Fruit fly (Drosophila melanogaster) whole organism, embryonic: ENCODE data around the gene CG31230.

Source experiments
- Atf3 ChIP-seq: fragments of 200-800 bp; sonication (Bioruptor generic); optimal IDR thresholded peaks from 3 replicates; lab custom pipeline; 2016; ENCODE audit warnings: missing biosample characterization, missing genetic modification characterization
- Atf6 ChIP-seq: fragments of 200-800 bp; sonication (Bioruptor generic); IDR thresholded peaks from 2 replicates; pipeline ENCODE4 v1.3.6; 2022; ENCODE audit warnings: missing biosample characterization, missing genetic modification characterization
- Awh ChIP-seq: fragments of 200-800 bp; sonication (Bioruptor generic); IDR thresholded peaks from 2 replicates; pipeline ENCODE4, ENCODE4 v1.3.6; 2022; ENCODE audit warnings: missing biosample characterization, missing genetic modification characterization
- CG11398 ChIP-seq: fragments of 200-800 bp; sonication (Bioruptor generic); optimal IDR thresholded peaks from 2 replicates; lab custom pipeline; 2016; ENCODE audit warnings: missing biosample characterization, missing genetic modification characterization
- CG11456 ChIP-seq: fragments of 200-800 bp; sonication (Bioruptor generic); IDR thresholded peaks from 3 replicates; pipeline ENCODE4 v1.3.6; 2022; ENCODE audit warnings: missing biosample characterization, missing genetic modification characterization
- CG12299 ChIP-seq: fragments of 200-800 bp; sonication (Bioruptor generic); optimal IDR thresholded peaks from 2 replicates; lab custom pipeline; 2018; ENCODE audit warnings: missing biosample characterization, mild to moderate bottlenecking, missing genetic modification characterization
- CG13775 ChIP-seq: fragments of 200-800 bp; sonication (Bioruptor generic); optimal IDR thresholded peaks from 3 replicates; lab custom pipeline; 2017; ENCODE audit warnings: missing biosample characterization, mild to moderate bottlenecking, missing genetic modification characterization
- CG16863 ChIP-seq: fragments of 200-800 bp; sonication (Bioruptor generic); optimal IDR thresholded peaks from 3 replicates; lab custom pipeline; 2016; ENCODE audit warnings: missing biosample characterization, missing genetic modification characterization
- CG17829 ChIP-seq: fragments of 200-800 bp; optimal IDR thresholded peaks from 2 replicates; lab custom pipeline; 2019; ENCODE audit warnings: missing biosample characterization, mild to moderate bottlenecking, missing genetic modification characterization, moderate library complexity
- CG18599 ChIP-seq: fragments of 200-800 bp; sonication (Bioruptor generic); optimal IDR thresholded peaks from 3 replicates; lab custom pipeline; 2017; ENCODE audit warnings: missing biosample characterization, missing genetic modification characterization, mild to moderate bottlenecking, moderate library complexity, missing genetic modification reagents
- CG30020 ChIP-seq: fragments of 200-800 bp; optimal IDR thresholded peaks from 2 replicates; lab custom pipeline; 2019; ENCODE audit warnings: missing biosample characterization, mild to moderate bottlenecking, missing genetic modification characterization, moderate library complexity
- CG30403 ChIP-seq: fragments of 200-800 bp; sonication (Bioruptor generic); optimal IDR thresholded peaks from 3 replicates; lab custom pipeline; 2016; ENCODE audit warnings: missing biosample characterization, missing genetic modification characterization
- CG31365 ChIP-seq: fragments of 200-800 bp; sonication (Bioruptor generic); optimal IDR thresholded peaks from 2 replicates; lab custom pipeline; 2018; ENCODE audit warnings: missing biosample characterization, mild to moderate bottlenecking, missing genetic modification characterization
- CG3281 ChIP-seq: fragments of 200-800 bp; sonication (Bioruptor generic); optimal IDR thresholded peaks from 3 replicates; lab custom pipeline; 2017; ENCODE audit warnings: missing biosample characterization, mild to moderate bottlenecking, missing genetic modification characterization
- CG33213 ChIP-seq: fragments of 200-800 bp; sonication (Bioruptor generic); optimal IDR thresholded peaks from 3 replicates; lab custom pipeline; 2016; ENCODE audit warnings: missing biosample characterization, missing genetic modification characterization
- CG3726 ChIP-seq: fragments of 200-800 bp; sonication (Bioruptor generic); IDR thresholded peaks from 3 replicates; pipeline ENCODE4, ENCODE4 v1.3.6; 2022; ENCODE audit warnings: missing biosample characterization, missing genetic modification characterization
- CG4854 ChIP-seq: fragments of 200-800 bp; sonication (Bioruptor generic); optimal IDR thresholded peaks from 2 replicates; lab custom pipeline; 2016; ENCODE audit warnings: missing biosample characterization, missing genetic modification characterization, inconsistent platforms
- CG6254 ChIP-seq: fragments of 200-800 bp; sonication (Bioruptor generic); optimal IDR thresholded peaks from 3 replicates; lab custom pipeline; 2017; ENCODE audit warnings: mild to moderate bottlenecking, missing biosample characterization, missing genetic modification reagents, missing genetic modification characterization
- CG6683 ChIP-seq: fragments of 200-800 bp; sonication (Bioruptor generic); optimal IDR thresholded peaks from 2 replicates; lab custom pipeline; 2017; ENCODE audit warnings: missing biosample characterization, mild to moderate bottlenecking, missing genetic modification characterization, missing genetic modification reagents
- CG6854 ChIP-seq: fragments of 200-800 bp; sonication (Bioruptor generic); optimal IDR thresholded peaks from 3 replicates; lab custom pipeline; 2017; ENCODE audit warnings: missing biosample characterization, mild to moderate bottlenecking, missing genetic modification characterization
- CG7839 ChIP-seq: fragments of 200-800 bp; sonication (Bioruptor generic); optimal IDR thresholded peaks from 3 replicates; lab custom pipeline; 2018; ENCODE audit warnings: missing biosample characterization, mild to moderate bottlenecking, missing genetic modification characterization, moderate library complexity
- D19A ChIP-seq: fragments of 200-800 bp; optimal IDR thresholded peaks from 3 replicates; lab custom pipeline; 2019; ENCODE audit warnings: missing biosample characterization, mild to moderate bottlenecking, missing genetic modification characterization, moderate library complexity
- E2f1 ChIP-seq: fragments of 200-800 bp; sonication (Bioruptor generic); IDR thresholded peaks from 2 replicates; pipeline ENCODE4 v1.3.6; 2022; ENCODE audit warnings: missing biosample characterization, missing genetic modification characterization
- Ets65A ChIP-seq: fragments of 200-800 bp; sonication (Bioruptor generic); peaks from one replicate; lab custom pipeline; 2016; ENCODE audit warnings: missing biosample characterization, missing genetic modification characterization
- Fer3 ChIP-seq: fragments of 200-800 bp; sonication (Bioruptor generic); optimal IDR thresholded peaks from 2 replicates; lab custom pipeline; 2018; ENCODE audit warnings: missing biosample characterization, mild to moderate bottlenecking, missing genetic modification characterization, moderate library complexity
- Hmx ChIP-seq: fragments of 200-800 bp; sonication (Bioruptor generic); optimal IDR thresholded peaks from 2 replicates; lab custom pipeline; 2016; ENCODE audit warnings: missing biosample characterization, missing genetic modification characterization
- Hr3 ChIP-seq: fragments of 200-800 bp; sonication (Bioruptor generic); optimal IDR thresholded peaks from 3 replicates; lab custom pipeline; 2016; ENCODE audit warnings: missing biosample characterization, missing genetic modification characterization
- Kr ChIP-seq: fragments of 200-800 bp; sonication (Bioruptor generic); optimal IDR thresholded peaks from 2 replicates; lab custom pipeline; 2017; ENCODE audit warnings: missing biosample characterization, mild to moderate bottlenecking, missing genetic modification characterization
- Neu2 ChIP-seq: fragments of 200-800 bp; sonication (Bioruptor generic); optimal IDR thresholded peaks from 3 replicates; lab custom pipeline; 2016; ENCODE audit warnings: missing biosample characterization, missing genetic modification characterization, borderline replicate concordance
- Oli ChIP-seq: fragments of 200-800 bp; sonication (Bioruptor generic); optimal IDR thresholded peaks from 2 replicates; lab custom pipeline; 2018; ENCODE audit warnings: missing biosample characterization, mild to moderate bottlenecking, missing genetic modification characterization, moderate library complexity
- Scr ChIP-seq: fragments of 200-800 bp; sonication (Bioruptor generic); IDR thresholded peaks from 2 replicates; pipeline ENCODE4 v1.3.6; 2022; ENCODE audit warnings: missing biosample characterization, missing genetic modification characterization; ENCODE audit not compliant: partially characterized antibody
- Sry-β ChIP-seq: fragments of 200-800 bp; sonication (Bioruptor generic); optimal IDR thresholded peaks from 2 replicates; lab custom pipeline; 2018; ENCODE audit warnings: missing biosample characterization, mild to moderate bottlenecking, missing genetic modification characterization, moderate library complexity
- TFAM ChIP-seq: fragments of 200-800 bp; sonication (Bioruptor generic); optimal IDR thresholded peaks from 2 replicates; lab custom pipeline; 2017; ENCODE audit warnings: missing biosample characterization, missing genetic modification characterization, inconsistent platforms
- al ChIP-seq: fragments of 200-800 bp; sonication (Bioruptor generic); IDR thresholded peaks from 2 replicates; pipeline ENCODE4 v1.3.6; 2022; ENCODE audit warnings: missing biosample characterization, missing genetic modification characterization
- cas ChIP-seq: fragments of 200-800 bp; sonication (Bioruptor generic); IDR thresholded peaks from 2 replicates; pipeline ENCODE4 v1.3.6; 2022; ENCODE audit warnings: missing biosample characterization, missing genetic modification characterization
- cg ChIP-seq: fragments of 200-800 bp; sonication (Bioruptor generic); optimal IDR thresholded peaks from 3 replicates; lab custom pipeline; 2019; ENCODE audit warnings: missing biosample characterization, mild to moderate bottlenecking, missing genetic modification characterization, moderate library complexity
- cwo ChIP-seq: fragments of 200-800 bp; sonication (Bioruptor generic); optimal IDR thresholded peaks from 3 replicates; lab custom pipeline; 2017; ENCODE audit warnings: missing biosample characterization, missing genetic modification characterization, mild to moderate bottlenecking, moderate library complexity, missing genetic modification reagents
- dmrt11E ChIP-seq: fragments of 200-800 bp; sonication (Bioruptor generic); optimal IDR thresholded peaks from 3 replicates; lab custom pipeline; 2018; ENCODE audit warnings: missing biosample characterization, mild to moderate bottlenecking, missing genetic modification characterization, moderate library complexity
- emc ChIP-seq: fragments of 200-800 bp; sonication (Bioruptor generic); optimal IDR thresholded peaks from 2 replicates; lab custom pipeline; 2016; ENCODE audit warnings: missing biosample characterization, missing genetic modification characterization
- ems ChIP-seq: fragments of 200-800 bp; sonication (Bioruptor generic); optimal IDR thresholded peaks from 3 replicates; lab custom pipeline; 2016; ENCODE audit warnings: missing biosample characterization, missing genetic modification characterization
- esg ChIP-seq: fragments of 200-800 bp; sonication (Bioruptor generic); conservative IDR thresholded peaks from 2 replicates; pipeline ENCODE4 v1.3.6; 2022; ENCODE audit warnings: missing biosample characterization, missing genetic modification characterization
- eyg ChIP-seq: fragments of 200-800 bp; sonication (Bioruptor generic); optimal IDR thresholded peaks from 3 replicates; lab custom pipeline; 2016; ENCODE audit warnings: missing biosample characterization, missing genetic modification characterization
- fd3F ChIP-seq: fragments of 200-800 bp; sonication (Bioruptor generic); optimal IDR thresholded peaks from 2 replicates; lab custom pipeline; 2018; ENCODE audit warnings: missing biosample characterization, mild to moderate bottlenecking, missing genetic modification characterization, moderate library complexity
- gsb ChIP-seq: fragments of 200-800 bp; sonication (Bioruptor generic); IDR thresholded peaks from 2 replicates; pipeline ENCODE4 v1.3.6; 2022; ENCODE audit warnings: missing biosample characterization, missing genetic modification characterization
- her ChIP-seq: fragments of 200-800 bp; sonication (Bioruptor generic); optimal IDR thresholded peaks from 2 replicates; lab custom pipeline; 2016; ENCODE audit warnings: missing biosample characterization, missing genetic modification characterization
- seq ChIP-seq: fragments of 200-800 bp; sonication (Bioruptor generic); IDR thresholded peaks from 2 replicates; pipeline ENCODE4 v1.3.6; 2022; ENCODE audit warnings: missing biosample characterization, missing genetic modification characterization
- trh ChIP-seq: fragments of 200-800 bp; sonication (Bioruptor generic); optimal IDR thresholded peaks from 2 replicates; lab custom pipeline; 2016; ENCODE audit warnings: missing biosample characterization, missing genetic modification characterization
- twi ChIP-seq: fragments of 200-800 bp; optimal IDR thresholded peaks from 2 replicates; lab custom pipeline; 2019; ENCODE audit warnings: missing biosample characterization, mild to moderate bottlenecking, missing genetic modification characterization, moderate library complexity
- vnd ChIP-seq: fragments of 200-800 bp; sonication (Bioruptor generic); IDR thresholded peaks from 3 replicates; pipeline ENCODE4 v1.3.6; 2022; ENCODE audit warnings: missing biosample characterization, missing genetic modification characterization; ENCODE audit not compliant: partially characterized antibody
- wdn ChIP-seq: fragments of 200-800 bp; sonication (Bioruptor generic); IDR thresholded peaks from 2 replicates; pipeline ENCODE4 v1.3.6; 2022; ENCODE audit warnings: missing biosample characterization, missing genetic modification characterization

CG31230 gene

dm6 chr3R:18719767-18720341, 48.4 kb downstream of the CG31230 start (continued):
- peak; percentile 47 for TF ChIP-seq Atf3
- peak; percentile 75 for TF ChIP-seq CG31365 (tag; lab: Kevin White, UChicago)
- peak; percentile 90 for TF ChIP-seq CG3281 (GFP tag; lab: Kevin White, UChicago)
- TF ChIP-seq CG16863 = peak; percentile 83
- TF ChIP-seq Hr3 = peak; percentile 75
- TF ChIP-seq TFAM (GFP tag; lab: Kevin White, UChicago) = peak; percentile 26
- TF ChIP-seq Hmx (GFP tag; lab: Kevin White, UChicago) = peak; percentile 46
- no peak; the same call in 1 of the 2 replicates for TF ChIP-seq cas (GFP tag; lab: Robert Waterston, UW)
- no peak for TF ChIP-seq vnd (GFP tag; lab: Robert Waterston, UW)
- peak; percentile 58 for TF ChIP-seq CG11398 (GFP tag; lab: Kevin White, UChicago)
- TF ChIP-seq Awh (GFP tag; lab: Robert Waterston, UW) = peak; percentile 72
- TF ChIP-seq cwo (GFP tag; lab: Kevin White, UChicago) = peak; percentile 89
- no peak for TF ChIP-seq Sry-β (GFP tag; lab: Kevin White, UChicago)
- TF ChIP-seq CG3726 (GFP tag; lab: Robert Waterston, UW) = 0 out of 3 replicates have a peak, but pooled peaks have one; percentile 57
- TF ChIP-seq CG7839 (tag; lab: Kevin White, UChicago) = peak; percentile 91
- no peak for TF ChIP-seq CG30020 (tag; lab: Kevin White, UChicago)
- peak; percentile 97 for TF ChIP-seq CG18599 (GFP tag; lab: Kevin White, UChicago)
- TF ChIP-seq esg (GFP tag; lab: Robert Waterston, UW) = peak; percentile 76
- TF ChIP-seq E2f1 (GFP tag; lab: Robert Waterston, UW) = peak; percentile 72
- peak; percentile 76 for TF ChIP-seq wdn (GFP tag; lab: Robert Waterston, UW)
- peak; percentile 80 for TF ChIP-seq her (GFP tag; lab: Kevin White, UChicago)
- peak; percentile 82 for TF ChIP-seq CG12299 (tag; lab: Kevin White, UChicago)
- TF ChIP-seq trh (GFP tag; lab: Kevin White, UChicago) = no peak
- TF ChIP-seq Kr = no peak
- peak; percentile 86 for TF ChIP-seq CG6854 (GFP tag; lab: Kevin White, UChicago)
- no peak for TF ChIP-seq emc (GFP tag; lab: Kevin White, UChicago)
- no peak for TF ChIP-seq Neu2
- peak; percentile 71 for TF ChIP-seq CG13775 (GFP tag; lab: Kevin White, UChicago)
- peak; percentile 76 for TF ChIP-seq twi (tag; lab: Kevin White, UChicago)
- TF ChIP-seq CG33213 (GFP tag; lab: Kevin White, UChicago) = peak; percentile 65
- TF ChIP-seq cg (GFP tag; lab: Kevin White, UChicago) = no peak
- TF ChIP-seq dmrt11E = peak; percentile 52
- TF ChIP-seq CG11456 (GFP tag; lab: Robert Waterston, UW) = peak; percentile 85
- peak; percentile 82 for TF ChIP-seq Oli (tag; lab: Kevin White, UChicago)
- peak; percentile 89 for TF ChIP-seq CG6683 (GFP tag; lab: Kevin White, UChicago)
- TF ChIP-seq ems (GFP tag; lab: Kevin White, UChicago) = peak; percentile 81
- TF ChIP-seq Atf6 (GFP tag; lab: Robert Waterston, UW) = peak; percentile 89
- TF ChIP-seq CG17829 (tag; lab: Kevin White, UChicago) = peak; percentile 88
- TF ChIP-seq eyg = peak; percentile 77
- TF ChIP-seq D19A = peak; percentile 82
- peak; percentile 78 for TF ChIP-seq fd3F
- TF ChIP-seq CG6254 = peak; percentile 62
- TF ChIP-seq CG4854 = no peak
- TF ChIP-seq Ets65A (GFP tag; lab: Kevin White, UChicago) = peak; percentile 93
- no peak for TF ChIP-seq Scr
- TF ChIP-seq gsb (GFP tag; lab: Robert Waterston, UW) = 0 out of 2 replicates have a peak, but pooled peaks have one; percentile 50
- peak; percentile 65; the same call in 1 of the 2 replicates for TF ChIP-seq al (GFP tag; lab: Robert Waterston, UW)
- peak; percentile 90 for TF ChIP-seq Fer3 (tag; lab: Kevin White, UChicago)
- TF ChIP-seq seq (GFP tag; lab: Robert Waterston, UW) = peak; percentile 89
- peak; percentile 87 for TF ChIP-seq CG30403 (GFP tag; lab: Kevin White, UChicago)
